Fruit fly (Drosophila melanogaster) S2 (cell line): ENCODE measurements around the gene CG14949.

Experiments used
- CG8478 ChIP-seq: fragments of >200 bp; optimal IDR thresholded peaks from 2 replicates; lab custom pipeline; 2018
- CTCF ChIP-seq, 2 experiments: fragments of >200 bp; optimal IDR thresholded peaks; 2 replicates each; lab custom pipeline; 2018

The CG14949 gene

DNA sequence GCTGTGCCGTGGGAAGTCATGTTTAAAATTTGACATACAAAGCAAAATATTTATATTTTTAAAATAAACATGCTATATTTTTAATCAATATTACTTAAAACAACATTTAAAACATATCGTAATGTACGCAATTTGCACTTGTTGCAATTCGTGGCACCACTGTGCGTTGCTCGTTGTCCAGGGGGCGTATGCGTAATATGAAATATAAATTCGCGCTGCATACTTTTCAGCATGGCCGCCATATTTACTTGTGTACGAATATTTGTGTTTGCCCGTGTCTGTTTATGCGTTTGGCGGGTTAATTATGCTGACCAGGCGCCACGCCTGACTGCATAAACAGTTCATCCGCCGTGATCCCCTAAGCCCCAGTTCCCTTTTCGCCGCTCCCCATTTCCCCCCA lies 34.4 kb downstream of the CG14949 start:
- TF ChIP-seq CG8478 (lab: Kevin White, UChicago) (no peak), CTCF (optimal IDR thresholded peaks at IDR 0.05; lab: Kevin White, UChicago) (no peak)

- TF ChIP-seq CG8478 (lab: Kevin White, UChicago) (no peak), CTCF (optimal IDR thresholded peaks at IDR 0.05; lab: Kevin White, UChicago) (no peak)
Measured at dm6 chr3L:2600144-2600543, 43.1 kb downstream of the CG14949 start, which contains the start of gene CG16986. TSS of gene CG16986 (plus strand) at chr3L:2600331.

- TF ChIP-seq CTCF (optimal IDR thresholded peaks at IDR 0.05; lab: Kevin White, UChicago) (no peak), CG8478 (lab: Kevin White, UChicago) (no peak)
Measured at dm6 chr3L:2599214-2599730, 44.0 kb downstream of the CG14949 start, which contains the start of the genes CG16985 and CG12182. TSS of gene CG16985 (plus strand) at chr3L:2599297. TSS of gene CG12182 (minus strand) at chr3L:2599579.

- TF ChIP-seq CG8478 (lab: Kevin White, UChicago) = no peak
- TF ChIP-seq CTCF (optimal IDR thresholded peaks at IDR 0.05; lab: Kevin White, UChicago) = no peak
Measured at dm6 chr3L:2595481-2595880, 47.7 kb downstream of the CG14949 start, which contains the start of gene CG16984. TSS of gene CG16984 (plus strand) at chr3L:2595781.
